Fruit fly (Drosophila melanogaster): ENCODE results near the gene per.

The per gene

dm6 chrX:2703693-2704092, 18.3 kb downstream of the per start, which contains the start of gene Ugalt (continued):
- TF ChIP-seq stwl (tag; optimal IDR thresholded peaks at IDR 0.05) (peak; percentile 93), cas (GFP tag; IDR thresholded peaks at IDR 0.05) (peak; percentile 100), Dp (GFP tag; optimal IDR thresholded peaks at IDR 0.05) (peak; percentile 68), ATbp (GFP tag; optimal IDR thresholded peaks at IDR 0.05) (peak; percentile 100), Lpt (GFP tag; optimal IDR thresholded peaks at IDR 0.05) (no peak), tap (tag; optimal IDR thresholded peaks at IDR 0.05) (peak; percentile 100), jing (GFP tag; optimal IDR thresholded peaks at IDR 0.05) (peak; percentile 100), kni (GFP tag; optimal IDR thresholded peaks at IDR 0.05) (peak; percentile 100), Ssrp (tag; optimal IDR thresholded peaks at IDR 0.05) (peak; percentile 100), CG11247 (GFP tag; IDR thresholded peaks at IDR 0.05) (peak; percentile 100), Sox100B (GFP tag; optimal IDR thresholded peaks at IDR 0.05) (peak; percentile 100), B-H2 (GFP tag; optimal IDR thresholded peaks at IDR 0.05) (peak; percentile 99), mld (GFP tag; IDR thresholded peaks at IDR 0.05; ENCODE audit: partially characterized antibody) (no peak), Aef1 (GFP tag; IDR thresholded peaks at IDR 0.05) (peak; percentile 100), CG17385 (GFP tag; optimal IDR thresholded peaks at IDR 0.05) (peak; percentile 100), CG10543 (GFP tag; optimal IDR thresholded peaks at IDR 0.05) (peak; percentile 100), CG14441 (GFP tag; IDR thresholded peaks at IDR 0.05) (peak; percentile 100), ap (GFP tag; IDR thresholded peaks at IDR 0.05) (peak; percentile 100), CG11398 (GFP tag; optimal IDR thresholded peaks at IDR 0.05) (peak; percentile 100), lbe (GFP tag; optimal IDR thresholded peaks at IDR 0.05) (peak; percentile 99), ro (GFP tag; IDR thresholded peaks at IDR 0.05) (peak; percentile 100), CG33213 (GFP tag; optimal IDR thresholded peaks at IDR 0.05) (peak; percentile 100), klu (GFP tag; IDR thresholded peaks at IDR 0.05) (peak; percentile 100), insv (GFP tag; optimal IDR thresholded peaks at IDR 0.05) (peak; percentile 86 to 93), prd (optimal IDR thresholded peaks at IDR 0.05) (no peak), prd (GFP tag; IDR thresholded peaks at IDR 0.05) (peak; percentile 100), en (GFP tag; optimal IDR thresholded peaks at IDR 0.05) (peak; percentile 100), Doc2 (GFP tag; IDR thresholded peaks at IDR 0.05) (peak; percentile 100), CG10462 (GFP tag; optimal IDR thresholded peaks at IDR 0.05) (peak; percentile 100), CG10431 (GFP tag; optimal IDR thresholded peaks at IDR 0.05) (peak; percentile 99), CG6254 (GFP tag; optimal IDR thresholded peaks at IDR 0.05) (peak; percentile 99), CG11085 (GFP tag; IDR thresholded peaks at IDR 0.05) (peak; percentile 100), HLHmδ (GFP tag; optimal IDR thresholded peaks at IDR 0.05) (peak; percentile 98), D19B (GFP tag; optimal IDR thresholded peaks at IDR 0.05) (peak; percentile 99), corto (GFP tag; optimal IDR thresholded peaks at IDR 0.05) (peak; percentile 100), CG15696 (tag; optimal IDR thresholded peaks at IDR 0.05) (peak; percentile 100), D (optimal IDR thresholded peaks at IDR 0.05) (no peak), D (GFP tag; optimal IDR thresholded peaks at IDR 0.05) (peak; percentile 100), D19A (tag; optimal IDR thresholded peaks at IDR 0.05) (peak; percentile 99), fru (optimal IDR thresholded peaks at IDR 0.05) (no peak), hbn (GFP tag; IDR thresholded peaks at IDR 0.05; ENCODE audit: partially characterized antibody) (no peak), mirr (GFP tag; optimal IDR thresholded peaks at IDR 0.05) (peak; percentile 100), unpg (GFP tag; optimal IDR thresholded peaks at IDR 0.05) (peak; percentile 100), lmd (GFP tag; IDR thresholded peaks at IDR 0.05) (peak; percentile 100), inv (GFP tag; IDR thresholded peaks at IDR 0.05; ENCODE audit: partially characterized antibody) (peak; percentile 34; the same call in 1 of the 2 replicates), grau (tag; optimal IDR thresholded peaks at IDR 0.05) (peak; percentile 100), sima (GFP tag; optimal IDR thresholded peaks at IDR 0.05) (peak; percentile 100), CG16863 (GFP tag; optimal IDR thresholded peaks at IDR 0.05) (peak; percentile 100), tx (GFP tag; optimal IDR thresholded peaks at IDR 0.05) (peak; percentile 100), CG2678 (tag; optimal IDR thresholded peaks at IDR 0.05) (peak; percentile 100), oc (tag; optimal IDR thresholded peaks at IDR 0.05) (peak; percentile 100), aop (GFP tag; IDR thresholded peaks at IDR 0.05) (peak; percentile 100)

Data from whole organism, embryonic.